Worm (Caenorhabditis elegans) whole organism, L1 larva: ENCODE measurements around the gene Y43C5A.4.

ENCODE experiments used
- aha-1 ChIP-seq: fragments of 150-350 bp; optimal IDR thresholded peaks from 2 replicates; lab custom pipeline; 2014; ENCODE audit warnings: missing biosample characterization, missing genetic modification characterization
- aly-2 ChIP-seq: fragments of 150-350 bp; optimal IDR thresholded peaks from 2 replicates; lab custom pipeline; 2014; ENCODE audit warnings: missing biosample characterization, missing genetic modification characterization
- dpl-1 ChIP-seq, 3 experiments: fragments of 150-350 bp in 2 of 3; sonication (generic microtip) in 1 of 3; optimal IDR thresholded peaks; 2 replicates each; lab custom pipeline; 2014 to 2017; ENCODE audit warnings: missing biosample characterization in 3 of 3, missing genetic modification characterization in 3 of 3, missing genetic modification reagents in 3 of 3
- lin-39 ChIP-seq: fragments of 150-350 bp; optimal IDR thresholded peaks from 2 replicates; lab custom pipeline; 2014; ENCODE audit warnings: missing biosample characterization, missing genetic modification reagents, missing genetic modification characterization
- lsy-2 ChIP-seq, 2 experiments: fragments of 150-350 bp; optimal IDR thresholded peaks; 2 replicates each; lab custom pipeline; 2014; ENCODE audit warnings: missing biosample characterization in 2 of 2, missing genetic modification characterization in 2 of 2
- nhr-237 ChIP-seq: fragments of 150-350 bp; optimal IDR thresholded peaks from 2 replicates; lab custom pipeline; 2014; ENCODE audit warnings: missing biosample characterization, missing genetic modification characterization
- skn-1 ChIP-seq: fragments of 150-350 bp; optimal IDR thresholded peaks from 2 replicates; lab custom pipeline; 2014; ENCODE audit warnings: missing biosample characterization, missing genetic modification characterization
- snpc-4 ChIP-seq: fragments of 150-350 bp; optimal IDR thresholded peaks from 2 replicates; lab custom pipeline; 2014; ENCODE audit warnings: missing biosample characterization, missing genetic modification characterization
- sptf-1 ChIP-seq: fragments of 150-350 bp; optimal IDR thresholded peaks from 2 replicates; lab custom pipeline; 2014; ENCODE audit warnings: missing biosample characterization, missing genetic modification characterization
- unc-86 ChIP-seq: sonication (generic microtip); optimal IDR thresholded peaks from 2 replicates; lab custom pipeline; 2016; ENCODE audit warnings: missing genetic modification characterization, missing compliant biosample characterization

DNA sequence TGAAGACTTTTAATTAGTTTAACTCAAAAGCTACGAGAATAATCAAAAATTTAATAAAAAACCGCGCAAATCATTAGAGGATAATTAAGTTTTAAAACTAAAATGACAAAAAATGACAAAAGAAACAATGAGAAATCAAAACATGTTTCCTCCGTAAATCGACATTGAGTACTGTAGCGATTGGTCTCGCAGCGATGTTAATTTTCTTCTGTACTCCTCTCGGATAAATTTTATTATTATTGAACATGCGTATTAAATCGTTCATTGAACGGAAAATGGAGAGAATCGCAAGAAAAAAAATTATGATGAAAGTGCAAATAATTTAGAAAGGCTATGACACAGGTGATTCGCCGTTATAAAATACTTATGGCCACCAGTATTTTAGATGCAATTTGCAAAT is 7.5 kb downstream of the Y43C5A.4 start:
- TF ChIP-seq dpl-1 (GFP tag; optimal IDR thresholded peaks at IDR 0.05; lab: Kevin White, UChicago), result no peak
- TF ChIP-seq lin-39 (tag; lab: Kevin White, UChicago), result no peak
- TF ChIP-seq lsy-2 (tag; optimal IDR thresholded peaks at IDR 0.05; lab: Kevin White, UChicago), result no peak
- TF ChIP-seq snpc-4 (tag; lab: Kevin White, UChicago), result no peak
- TF ChIP-seq sptf-1 (tag; lab: Kevin White, UChicago), result no peak
- no peak for TF ChIP-seq nhr-237 (tag; lab: Kevin White, UChicago)
- no peak for TF ChIP-seq aly-2 (tag; lab: Kevin White, UChicago)
- TF ChIP-seq aha-1 (tag; lab: Kevin White, UChicago), result no peak
- no peak for TF ChIP-seq unc-86
- no peak for TF ChIP-seq skn-1
